Worm (Caenorhabditis elegans) whole organism, young adult: ENCODE data around the gene K02D10.3.

Source experiments
- F22D6.2 ChIP-seq: sonication (generic microtip); optimal IDR thresholded peaks from 2 replicates; lab custom pipeline; 2016; ENCODE audit warnings: mild to moderate bottlenecking, missing genetic modification characterization, missing compliant biosample characterization
- ceh-79 ChIP-seq: sonication (generic microtip); optimal IDR thresholded peaks from 2 replicates; lab custom pipeline; 2017; ENCODE audit warnings: mild to moderate bottlenecking, missing genetic modification characterization, missing compliant biosample characterization
- ceh-91 ChIP-seq: fragments of 200-800 bp; sonication (Bioruptor generic); IDR thresholded peaks from 2 replicates; pipeline ENCODE4 v1.3.6; 2022; ENCODE audit warnings: missing genetic modification reagents, missing genetic modification characterization, missing compliant biosample characterization
- hrde-1 ChIP-seq: sonication (generic microtip); optimal IDR thresholded peaks from 2 replicates; lab custom pipeline; 2016; ENCODE audit warnings: missing genetic modification characterization, mild to moderate bottlenecking, missing compliant biosample characterization, moderate library complexity, missing genotype, missing genetic modification reagents, borderline replicate concordance
- let-607 ChIP-seq, 2 experiments: fragments of 200-800 bp in 1 of 2; sonication (Bioruptor generic) in 1 of 2; sonication (generic microtip) in 1 of 2; optimal IDR thresholded peaks; 2 replicates each; lab custom pipeline; 2016 to 2018; ENCODE audit warnings: mild to moderate bottlenecking in 2 of 2, missing compliant biosample characterization in 2 of 2, missing genetic modification characterization in 2 of 2, moderate library complexity in 2 of 2, missing genotype in 1 of 2
- unc-62 ChIP-seq: fragments of 150-350 bp; optimal IDR thresholded peaks from 2 replicates; lab custom pipeline; 2014; ENCODE audit warnings: missing biosample characterization, missing genetic modification reagents, missing genetic modification characterization
- ztf-26 ChIP-seq: sonication (generic microtip); optimal IDR thresholded peaks from 2 replicates; lab custom pipeline; 2017; ENCODE audit warnings: missing genetic modification characterization, missing compliant biosample characterization

DNA sequence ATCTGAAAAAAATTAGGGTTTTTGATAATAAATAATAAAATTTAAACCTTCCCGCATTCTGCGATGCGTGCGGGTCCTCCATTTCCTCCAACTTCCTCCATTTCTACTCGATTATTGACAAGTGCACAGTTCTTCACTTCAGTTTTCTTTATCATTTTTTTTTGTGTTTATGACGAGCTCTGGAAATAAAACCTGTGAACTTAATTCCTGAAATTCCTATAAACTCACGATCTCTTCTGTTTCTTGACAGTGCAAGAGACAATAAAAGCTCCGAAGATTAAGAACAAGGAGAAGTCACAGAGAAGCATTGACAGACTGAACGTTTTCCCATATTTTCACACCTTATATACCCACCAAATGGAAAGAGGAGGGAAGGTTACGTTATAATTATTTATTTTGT is at the start of gene K02D10.3:
- TF ChIP-seq F22D6.2 (tag; lab: Kevin White, UChicago) (no peak), ztf-26 (tag; lab: Kevin White, UChicago) (no peak), let-607 (tag; optimal IDR thresholded peaks at IDR 0.05; lab: Kevin White, UChicago) (no peak), hrde-1 (tag; lab: Kevin White, UChicago) (no peak), ceh-91 (GFP tag; lab: Robert Waterston, UW) (no peak), unc-62 (no peak), ceh-79 (no peak)
